Fruit fly (Drosophila melanogaster) whole organism, pupa: ENCODE data around the gene poe.
A peak's percentile ranks its signal among the peaks of the same experiment; 100 is the strongest.

Experiments used
- CG10348 ChIP-seq: fragments of 200-800 bp; sonication (Bioruptor generic); IDR thresholded peaks from 2 replicates; pipeline ENCODE4 v1.3.6; 2022; ENCODE audit warnings: missing biosample characterization, missing genetic modification characterization
- CG12605 ChIP-seq: fragments of 200-800 bp; sonication (Bioruptor generic); IDR thresholded peaks from 2 replicates; pipeline ENCODE4 v1.3.6; 2022; ENCODE audit warnings: missing biosample characterization, missing genetic modification characterization
- CG13204 ChIP-seq: fragments of 200-800 bp; sonication (Bioruptor generic); optimal IDR thresholded peaks from 2 replicates; lab custom pipeline; 2018; ENCODE audit warnings: missing biosample characterization, mild to moderate bottlenecking, missing genetic modification characterization, moderate library complexity
- CG14655 ChIP-seq: fragments of 200-800 bp; sonication (Bioruptor generic); optimal IDR thresholded peaks from 3 replicates; lab custom pipeline; 2017; ENCODE audit warnings: mild to moderate bottlenecking, missing biosample characterization, missing genetic modification reagents, missing genetic modification characterization
- CG15710 ChIP-seq: fragments of 200-800 bp; sonication (Bioruptor generic); optimal IDR thresholded peaks from 2 replicates; lab custom pipeline; 2018; ENCODE audit warnings: missing biosample characterization, mild to moderate bottlenecking, missing genetic modification characterization, moderate library complexity
- CG17806 ChIP-seq: fragments of 200-800 bp; sonication (Bioruptor generic); optimal IDR thresholded peaks from 2 replicates; lab custom pipeline; 2018; ENCODE audit warnings: missing biosample characterization, mild to moderate bottlenecking, missing genetic modification characterization, moderate library complexity
- CG32121 ChIP-seq: fragments of 200-800 bp; sonication (Bioruptor generic); IDR thresholded peaks from 2 replicates; pipeline ENCODE4 v1.3.6; 2022; ENCODE audit warnings: missing biosample characterization, missing genetic modification characterization
- CG34367 ChIP-seq: fragments of 200-800 bp; sonication (Bioruptor generic); optimal IDR thresholded peaks from 2 replicates; lab custom pipeline; 2018; ENCODE audit warnings: missing biosample characterization, mild to moderate bottlenecking, missing genetic modification characterization
- CG4496 ChIP-seq: fragments of 200-800 bp; sonication (Bioruptor generic); IDR thresholded peaks from 3 replicates; pipeline ENCODE4 v1.3.6; 2022; ENCODE audit warnings: missing biosample characterization, missing genetic modification characterization
- CG8159 ChIP-seq: fragments of 200-800 bp; sonication (Bioruptor generic); optimal IDR thresholded peaks from 3 replicates; lab custom pipeline; 2018; ENCODE audit warnings: missing biosample characterization, mild to moderate bottlenecking, missing genetic modification characterization, moderate library complexity
- CG8301 ChIP-seq: fragments of 200-800 bp; sonication (Bioruptor generic); optimal IDR thresholded peaks from 2 replicates; lab custom pipeline; 2018; ENCODE audit warnings: missing biosample characterization, mild to moderate bottlenecking, missing genetic modification characterization
- CG9948 ChIP-seq: fragments of 200-800 bp; sonication (Bioruptor generic); optimal IDR thresholded peaks from 2 replicates; lab custom pipeline; 2018; ENCODE audit warnings: missing biosample characterization, mild to moderate bottlenecking, missing genetic modification characterization, moderate library complexity
- D1 ChIP-seq: fragments of 200-800 bp; sonication (Bioruptor generic); optimal IDR thresholded peaks from 2 replicates; lab custom pipeline; 2018; ENCODE audit warnings: missing biosample characterization, mild to moderate bottlenecking, missing genetic modification characterization, moderate library complexity
- EcR ChIP-seq: fragments of 200-800 bp; sonication (Bioruptor generic); optimal IDR thresholded peaks from 3 replicates; lab custom pipeline; 2019; ENCODE audit warnings: missing biosample characterization, missing genetic modification characterization, mild to moderate bottlenecking, moderate library complexity, missing genetic modification reagents
- Ets98B ChIP-seq: fragments of 200-800 bp; sonication (Bioruptor generic); IDR thresholded peaks from 2 replicates; pipeline ENCODE4 v1.3.6; 2022; ENCODE audit warnings: missing biosample characterization, missing genetic modification characterization
- Pif1A ChIP-seq: fragments of 200-800 bp; sonication (Bioruptor generic); optimal IDR thresholded peaks from 3 replicates; lab custom pipeline; 2016; ENCODE audit warnings: missing biosample characterization, missing genetic modification characterization
- Pif1B ChIP-seq: fragments of 200-800 bp; sonication (Bioruptor generic); optimal IDR thresholded peaks from 3 replicates; lab custom pipeline; 2016; ENCODE audit warnings: missing biosample characterization, missing genetic modification characterization
- Snoo ChIP-seq: fragments of 200-800 bp; sonication (Bioruptor generic); optimal IDR thresholded peaks from 3 replicates; lab custom pipeline; 2017; ENCODE audit warnings: missing biosample characterization, mild to moderate bottlenecking, missing genetic modification characterization, inconsistent platforms
- fd96Ca ChIP-seq: fragments of 200-800 bp; sonication (Bioruptor generic); IDR thresholded peaks from 3 replicates; pipeline ENCODE4 v1.3.6; 2022; ENCODE audit warnings: missing biosample characterization, missing genetic modification characterization
- gl ChIP-seq: fragments of 200-800 bp; sonication (Bioruptor generic); optimal IDR thresholded peaks from 2 replicates; lab custom pipeline; 2018; ENCODE audit warnings: missing biosample characterization, mild to moderate bottlenecking, missing genetic modification characterization
- rn ChIP-seq: fragments of 200-800 bp; sonication (Bioruptor generic); IDR thresholded peaks from 2 replicates; pipeline ENCODE4 v1.3.6; 2022; ENCODE audit warnings: missing biosample characterization, missing genetic modification characterization

The poe gene

DNA sequence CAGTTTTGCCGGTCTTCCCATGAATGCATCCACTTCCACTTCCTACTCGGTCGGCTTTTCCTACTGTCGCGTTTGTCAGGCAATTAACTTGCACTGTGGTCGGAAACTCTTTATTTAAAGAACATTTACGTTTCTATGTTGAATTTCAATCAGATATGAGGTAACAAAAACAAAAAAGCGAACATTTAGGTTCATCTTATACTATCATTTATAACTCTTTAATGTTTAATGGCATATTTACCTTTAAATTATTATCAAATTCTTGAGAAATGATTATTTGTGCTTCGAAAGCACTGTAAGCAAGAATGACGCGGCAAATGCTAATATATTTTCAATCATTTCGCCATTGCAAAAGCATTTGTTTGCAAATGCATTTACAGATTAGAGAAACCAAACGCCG is 37.7 kb downstream of the poe start:
- TF ChIP-seq CG34367 (no peak), gl (no peak), Pif1B (GFP tag; lab: Kevin White, UChicago) (no peak), CG13204 (GFP tag; lab: Kevin White, UChicago) (no peak), CG10348 (GFP tag; lab: Robert Waterston, UW) (no peak), CG17806 (tag; lab: Kevin White, UChicago) (peak; percentile 6), EcR (GFP tag; lab: Kevin White, UChicago) (no peak), CG14655 (GFP tag; lab: Kevin White, UChicago) (no peak), rn (GFP tag; lab: Robert Waterston, UW) (no peak), CG12605 (GFP tag; lab: Robert Waterston, UW) (0 out of 2 replicates have a peak, but pooled peaks have one; percentile 16), Snoo (tag; lab: Kevin White, UChicago) (no peak), Ets98B (GFP tag; lab: Robert Waterston, UW) (no peak), CG32121 (GFP tag; lab: Robert Waterston, UW) (peak; percentile 37; the same call in 1 of the 2 replicates), fd96Ca (GFP tag; lab: Robert Waterston, UW) (no peak), Pif1A (GFP tag; lab: Kevin White, UChicago) (peak; percentile 18), D1 (tag; lab: Kevin White, UChicago) (no peak), CG4496 (GFP tag; lab: Robert Waterston, UW) (peak; percentile 55; the same call in 1 of the 3 replicates), CG8301 (tag; lab: Kevin White, UChicago) (peak; percentile 28), CG9948 (tag; lab: Kevin White, UChicago) (no peak), CG15710 (tag; lab: Kevin White, UChicago) (no peak), CG8159 (tag; lab: Kevin White, UChicago) (no peak)

DNA sequence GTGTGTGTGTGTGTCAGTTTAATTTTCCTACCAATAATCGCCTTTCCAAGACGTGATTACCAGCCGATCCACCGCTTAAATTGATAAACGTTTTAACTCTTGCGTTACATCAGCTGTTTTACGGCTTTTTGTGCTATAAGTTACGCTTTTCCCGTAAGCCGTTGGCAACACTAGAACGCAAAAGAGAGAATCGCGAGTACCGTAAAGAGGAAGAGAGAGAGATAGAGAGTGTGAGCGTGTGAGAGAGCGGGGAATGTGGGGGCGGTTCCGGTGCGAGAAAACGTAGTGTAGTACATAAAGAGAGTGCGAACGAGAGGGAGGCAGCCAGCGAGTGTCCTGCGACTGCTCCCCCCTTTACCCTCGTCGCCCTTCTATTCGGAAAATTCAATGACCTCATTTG is 39.8 kb downstream of the poe start:
- TF ChIP-seq Ets98B (GFP tag; lab: Robert Waterston, UW) (no peak), CG17806 (tag; lab: Kevin White, UChicago) (no peak), CG4496 (GFP tag; lab: Robert Waterston, UW) (peak; percentile 38; the same call in 1 of the 3 replicates), CG13204 (GFP tag; lab: Kevin White, UChicago) (peak; percentile 25), EcR (GFP tag; lab: Kevin White, UChicago) (peak; percentile 54), CG10348 (GFP tag; lab: Robert Waterston, UW) (no peak), CG12605 (GFP tag; lab: Robert Waterston, UW) (peak; percentile 29; the same call in 1 of the 2 replicates)

DNA sequence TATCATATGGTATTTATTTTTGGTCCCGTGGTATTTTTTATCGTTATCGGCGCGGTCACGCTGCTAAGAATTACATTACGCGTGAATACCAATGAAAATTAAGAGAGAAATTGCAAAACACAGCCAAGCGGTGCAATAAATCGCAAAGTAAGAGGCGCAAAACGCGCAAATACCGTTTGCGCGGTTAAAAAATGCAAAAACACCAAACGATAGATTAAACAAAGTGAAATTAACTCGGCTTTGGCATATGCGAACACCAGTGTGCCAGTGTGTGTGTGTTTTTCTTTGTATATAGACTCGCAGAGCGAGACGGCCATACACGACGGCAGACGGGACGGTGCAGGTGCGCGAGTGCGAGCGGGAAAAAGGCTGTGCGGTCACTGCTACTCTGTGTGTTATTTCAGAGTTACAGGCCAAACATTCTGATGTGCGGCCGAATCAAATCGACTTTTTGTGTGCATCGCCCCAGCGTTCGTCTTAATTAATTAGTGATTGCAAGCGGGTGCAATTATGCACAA is 40.7 kb downstream of the poe start, which contains the start of gene Cka:
Gene Cka, plus strand, starts transcription at position 29 of the 518 bp plus-strand sequence.
- TF ChIP-seq CG4496 (GFP tag; lab: Robert Waterston, UW) (peak; percentile 69; the same call in 1 of the 3 replicates), D1 (tag; lab: Kevin White, UChicago) (no peak), Snoo (tag; lab: Kevin White, UChicago) (peak; percentile 5), CG8159 (tag; lab: Kevin White, UChicago) (peak; percentile 34), CG13204 (GFP tag; lab: Kevin White, UChicago) (peak; percentile 57), Pif1A (GFP tag; lab: Kevin White, UChicago) (no peak), fd96Ca (GFP tag; lab: Robert Waterston, UW) (peak; percentile 44; the same call in 1 of the 3 replicates)

DNA sequence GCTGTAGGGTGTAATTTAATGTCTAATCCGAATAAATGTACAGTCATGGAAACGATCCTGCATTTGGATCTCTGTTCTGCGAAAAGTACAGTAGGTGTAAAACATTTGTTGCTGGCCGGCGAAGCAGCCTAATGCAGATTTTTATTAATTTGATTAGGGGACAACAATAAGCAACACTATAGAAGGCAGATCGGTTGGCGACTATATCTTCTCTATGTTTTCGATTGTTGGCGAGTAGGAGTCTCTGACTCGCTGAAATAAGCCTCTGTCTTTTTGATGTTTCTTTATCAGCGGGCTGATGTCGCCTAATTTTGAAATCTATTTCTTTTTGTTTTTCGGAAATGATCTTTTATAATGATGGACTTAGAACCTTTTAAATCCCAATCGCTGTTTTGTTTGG is 41.3 kb downstream of the poe start:
- TF ChIP-seq CG8159 (tag; lab: Kevin White, UChicago), result no peak
- TF ChIP-seq CG8301 (tag; lab: Kevin White, UChicago), result no peak
- TF ChIP-seq Pif1A (GFP tag; lab: Kevin White, UChicago), result no peak

DNA sequence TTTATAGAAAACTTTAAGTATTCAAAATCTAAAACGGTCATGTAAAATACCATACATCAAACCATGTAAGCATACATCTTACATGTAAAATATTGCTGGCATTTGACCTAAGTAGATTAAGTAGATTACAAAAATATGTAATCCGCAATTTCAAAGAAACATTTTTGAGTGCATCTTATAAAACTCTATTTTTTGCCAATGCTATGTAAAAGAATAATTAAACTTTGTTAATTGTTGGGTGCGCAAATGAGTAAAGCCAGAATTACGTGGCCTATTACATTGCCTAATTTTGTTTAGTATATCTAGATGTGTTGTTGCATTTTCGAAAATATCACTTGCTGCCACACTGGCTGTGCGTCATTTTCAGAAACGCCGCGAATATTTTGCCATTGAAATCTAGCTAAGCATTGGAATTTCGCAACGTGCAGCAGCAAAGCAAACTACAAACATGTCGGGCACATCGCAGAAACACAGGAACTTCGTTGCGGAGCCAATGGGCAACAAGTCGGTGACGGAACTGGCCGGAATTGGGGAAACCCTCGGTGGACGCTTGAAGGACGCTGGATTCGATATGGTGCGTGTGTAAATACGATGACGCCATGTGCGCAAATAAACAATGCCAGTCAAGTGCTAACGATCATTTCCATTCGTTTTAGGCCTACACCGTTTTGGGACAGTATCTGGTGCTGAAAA is 42.1 kb downstream of the poe start, which contains the start of gene baf:
Gene baf, plus strand, starts transcription at position 303 of the 693 bp plus-strand sequence.
- TF ChIP-seq CG8301 (tag; lab: Kevin White, UChicago), result no peak
- TF ChIP-seq CG8159 (tag; lab: Kevin White, UChicago), result no peak
- no peak for TF ChIP-seq CG13204 (GFP tag; lab: Kevin White, UChicago)
- TF ChIP-seq Pif1B (GFP tag; lab: Kevin White, UChicago), result no peak
- TF ChIP-seq EcR (GFP tag; lab: Kevin White, UChicago), result no peak
- no peak for TF ChIP-seq CG17806 (tag; lab: Kevin White, UChicago)
- no peak for TF ChIP-seq CG12605 (GFP tag; lab: Robert Waterston, UW)
- no peak for TF ChIP-seq rn (GFP tag; lab: Robert Waterston, UW)
- TF ChIP-seq gl, result no peak
- no peak for TF ChIP-seq CG15710 (tag; lab: Kevin White, UChicago)
- TF ChIP-seq CG14655 (GFP tag; lab: Kevin White, UChicago), result no peak
- TF ChIP-seq CG34367, result no peak
- no peak for TF ChIP-seq CG9948 (tag; lab: Kevin White, UChicago)
- no peak for TF ChIP-seq CG4496 (GFP tag; lab: Robert Waterston, UW)
- TF ChIP-seq fd96Ca (GFP tag; lab: Robert Waterston, UW), result no peak
- no peak for TF ChIP-seq Ets98B (GFP tag; lab: Robert Waterston, UW)
- no peak for TF ChIP-seq D1 (tag; lab: Kevin White, UChicago)
- TF ChIP-seq Snoo (tag; lab: Kevin White, UChicago), result no peak
- TF ChIP-seq CG32121 (GFP tag; lab: Robert Waterston, UW), result no peak
- TF ChIP-seq, all 21 proteins: peak for 0
